Worm (Caenorhabditis elegans) whole organism, L4 larva: ENCODE measurements around the gene F01E11.20.

Source experiments
- F44E2.7 ChIP-seq: fragments of 200-800 bp; sonication (Bioruptor generic); IDR thresholded peaks from 2 replicates; pipeline ENCODE4 v2.1.2; 2022; ENCODE audit warnings: missing genetic modification characterization, missing compliant biosample characterization
- nhr-76 ChIP-seq: fragments of 150-350 bp; optimal IDR thresholded peaks from 2 replicates; lab custom pipeline; 2014; ENCODE audit warnings: missing biosample characterization, missing genetic modification characterization
- spr-1 ChIP-seq: sonication (generic microtip); optimal IDR thresholded peaks from 2 replicates; lab custom pipeline; 2016; ENCODE audit warnings: mild to moderate bottlenecking, missing genetic modification characterization, missing compliant biosample characterization

- no peak for TF ChIP-seq spr-1
- TF ChIP-seq F44E2.7 (GFP tag; lab: Robert Waterston, UW) = no peak
- TF ChIP-seq nhr-76 = no peak
These were observed 32.5 kb downstream of the F01E11.20 start for ce11 chrX:6963842-6964241.
